Worm (Caenorhabditis elegans) whole organism, L4/young adult: ENCODE measurements around the gene seb-3.

Experiments used
- W03F9.2 ChIP-seq: fragments of 150-350 bp; optimal IDR thresholded peaks from 2 replicates; lab custom pipeline; 2014; ENCODE audit warnings: missing biosample characterization, missing genetic modification characterization
- dao-5 ChIP-seq: sonication (generic microtip); optimal IDR thresholded peaks from 2 replicates; lab custom pipeline; 2016; ENCODE audit warnings: missing genotype, missing genetic modification characterization, moderate library complexity, missing compliant biosample characterization
- him-1 ChIP-seq: sonication (generic microtip); optimal IDR thresholded peaks from 2 replicates; lab custom pipeline; 2016; ENCODE audit warnings: missing genotype, missing genetic modification reagents, missing genetic modification characterization, missing compliant biosample characterization

seb-3 gene

DNA sequence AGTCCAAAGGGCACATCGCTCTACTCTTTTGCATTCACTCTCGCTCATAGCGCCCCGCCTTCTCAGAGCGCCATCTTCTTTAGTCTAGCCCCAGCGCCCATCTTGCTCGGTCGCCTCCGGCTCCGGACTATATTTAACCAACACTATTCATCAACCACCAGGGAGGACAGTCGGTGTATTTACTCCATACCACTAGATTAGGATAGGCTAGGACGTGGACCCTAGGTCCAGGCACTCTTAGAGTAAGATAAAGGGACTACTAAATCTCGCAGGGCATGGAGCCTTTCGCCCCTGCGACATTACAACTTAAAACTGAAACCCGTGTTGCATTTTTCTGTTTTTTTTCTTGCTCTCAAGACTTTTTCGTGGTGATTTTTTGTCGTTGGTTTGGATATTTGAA is 21.4 kb downstream of the seb-3 start:
- no peak for TF ChIP-seq W03F9.2 (tag; lab: Kevin White, UChicago)
- TF ChIP-seq him-1: no peak
- TF ChIP-seq dao-5 (tag; lab: Kevin White, UChicago): no peak

DNA sequence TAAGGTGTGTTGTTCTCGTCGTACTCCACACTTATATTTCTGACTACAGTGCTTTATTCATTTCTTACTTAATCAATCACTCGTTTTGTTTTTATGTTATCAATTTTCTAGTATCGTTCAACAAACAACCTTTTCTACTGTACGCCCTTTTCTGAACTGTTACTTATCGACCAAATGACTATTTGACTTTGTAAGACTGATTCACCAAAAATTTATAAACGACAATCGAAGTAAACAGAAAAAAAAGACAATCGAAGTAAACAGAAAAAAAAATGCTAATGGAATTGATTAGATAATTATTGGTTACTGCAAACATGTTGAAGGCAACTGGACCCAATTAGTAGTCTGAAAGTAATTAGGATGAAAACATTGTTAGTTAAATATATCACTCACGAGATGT is 23.9 kb downstream of the seb-3 start:
- TF ChIP-seq W03F9.2 (tag; lab: Kevin White, UChicago) (no peak), dao-5 (tag; lab: Kevin White, UChicago) (no peak), him-1 (no peak)

DNA sequence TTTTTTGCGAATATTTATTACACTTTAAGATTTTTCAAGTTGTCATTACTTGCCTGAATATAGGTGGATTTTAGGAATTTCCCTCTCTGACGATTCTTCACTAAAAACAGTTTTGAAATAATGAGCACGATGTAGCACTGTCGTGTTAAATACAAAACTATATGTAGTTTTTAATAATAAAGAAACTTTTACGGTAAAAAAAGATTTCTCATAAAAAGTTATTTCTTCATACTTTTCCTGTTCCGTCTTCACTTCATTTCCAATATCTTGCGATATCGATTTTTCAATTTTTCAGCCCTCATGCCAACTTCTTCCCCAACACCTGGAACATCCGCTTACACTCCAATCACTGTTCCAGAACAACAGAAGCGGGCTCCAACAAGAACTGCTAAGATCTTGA is 26.3 kb downstream of the seb-3 start, which contains the start of gene H03G16.6:
H03G16.6 (plus strand) TSS at position 301 of the 400 bp plus-strand sequence.
- no peak for TF ChIP-seq him-1

DNA sequence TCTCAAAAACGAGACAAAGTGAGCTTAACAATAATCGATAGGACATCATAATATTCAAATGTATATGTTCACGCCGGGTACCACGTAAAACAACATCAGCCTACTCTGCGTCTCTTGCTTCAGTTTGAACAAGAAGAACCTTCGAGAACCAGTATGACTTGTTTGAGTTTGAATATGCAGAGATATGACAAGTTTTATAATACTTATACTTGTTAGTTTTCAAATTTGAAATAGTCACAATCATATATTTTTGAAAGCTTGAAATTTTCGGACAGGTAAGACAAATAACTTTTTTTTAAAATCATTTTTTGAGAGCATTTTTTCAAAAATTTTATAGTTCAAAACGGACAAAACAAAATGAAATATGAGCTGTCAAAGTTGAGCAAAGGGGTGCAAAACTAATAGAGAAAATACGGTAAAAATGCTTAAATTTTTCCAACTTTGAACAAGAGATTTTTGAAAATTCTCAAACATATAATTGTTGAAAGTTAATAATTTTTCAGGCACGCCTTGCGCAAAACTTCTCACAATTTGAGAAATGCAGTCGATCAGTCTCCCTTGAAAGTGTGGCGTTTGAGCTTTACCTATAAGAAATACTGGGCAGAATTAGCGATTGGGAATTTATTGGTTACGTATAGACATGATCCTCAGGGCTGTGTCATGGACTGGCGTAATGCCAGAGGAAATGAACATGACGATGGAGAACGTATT is 27.3 kb downstream of the seb-3 start, which contains the start of gene H03G16.1:
H03G16.1 (plus strand) TSS at position 661 of the 711 bp plus-strand sequence.
- no peak for TF ChIP-seq W03F9.2 (tag; lab: Kevin White, UChicago)
- no peak for TF ChIP-seq dao-5 (tag; lab: Kevin White, UChicago)
- TF ChIP-seq him-1: no peak

DNA sequence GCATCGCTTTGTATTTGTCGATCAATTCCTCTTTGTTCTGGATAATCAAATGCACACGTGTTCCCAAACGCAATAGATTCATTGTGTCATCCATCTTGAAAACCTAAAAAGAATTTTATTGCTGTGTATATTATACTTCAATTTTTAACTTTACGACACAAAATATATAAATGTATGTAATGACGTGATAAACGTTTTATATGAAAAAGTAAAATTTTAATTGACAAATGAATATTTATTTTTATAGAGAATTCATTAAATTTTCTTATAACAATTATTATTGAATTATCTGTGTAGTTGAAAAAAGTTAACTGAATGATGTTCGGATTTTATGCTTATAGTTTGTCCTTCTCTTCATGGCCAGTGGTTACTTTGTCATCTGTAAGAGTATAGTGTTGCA is 29.8 kb downstream of the seb-3 start, which contains the start of gene H03G16.7:
H03G16.7 (minus strand) TSS at position 101 of the 400 bp plus-strand sequence.
- TF ChIP-seq W03F9.2 (tag; lab: Kevin White, UChicago) (no peak), dao-5 (tag; lab: Kevin White, UChicago) (no peak)

DNA sequence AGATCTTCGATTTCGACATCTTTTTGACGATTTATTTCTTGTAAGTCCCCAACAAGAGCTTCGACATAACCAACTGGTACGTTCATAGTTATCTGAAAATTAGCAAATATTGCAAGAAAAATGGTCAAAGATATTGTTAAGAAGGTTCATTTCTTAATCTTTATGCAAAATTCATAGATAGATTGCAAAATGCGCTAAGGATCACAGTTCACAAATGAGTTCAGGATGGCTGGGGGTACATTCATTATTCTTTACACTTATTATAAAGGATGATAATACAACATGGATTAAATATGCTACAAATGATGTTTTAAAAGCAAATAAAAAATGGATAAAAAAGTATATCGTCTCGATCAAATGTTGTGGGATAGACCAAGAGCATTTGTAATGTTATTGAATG is 30.6 kb downstream of the seb-3 start, which contains the start of gene H03G16.5:
H03G16.5 (minus strand) TSS at position 101 of the 400 bp plus-strand sequence.
- TF ChIP-seq dao-5 (tag; lab: Kevin White, UChicago) (no peak), him-1 (no peak), W03F9.2 (tag; lab: Kevin White, UChicago) (no peak)

DNA sequence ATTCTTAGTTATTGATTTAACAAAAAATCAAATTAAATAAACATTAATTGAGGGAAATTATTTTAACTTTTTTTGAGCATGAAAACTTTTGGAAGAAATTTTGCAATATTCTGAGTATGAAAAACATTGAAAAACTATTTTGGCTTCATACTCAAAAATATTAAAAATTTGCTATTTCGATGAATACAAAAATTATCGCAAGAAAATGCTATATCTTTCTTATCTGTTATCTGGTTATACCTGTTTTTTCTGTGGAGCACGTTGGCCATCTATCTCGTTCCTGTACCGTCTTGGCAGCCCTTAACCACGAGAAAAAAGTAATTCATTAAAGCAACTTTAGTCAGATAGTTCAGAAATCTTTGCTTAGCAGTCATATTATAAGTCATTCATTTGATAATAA is 31.8 kb downstream of the seb-3 start:
- TF ChIP-seq dao-5 (tag; lab: Kevin White, UChicago) (no peak), him-1 (no peak), W03F9.2 (tag; lab: Kevin White, UChicago) (no peak)

DNA sequence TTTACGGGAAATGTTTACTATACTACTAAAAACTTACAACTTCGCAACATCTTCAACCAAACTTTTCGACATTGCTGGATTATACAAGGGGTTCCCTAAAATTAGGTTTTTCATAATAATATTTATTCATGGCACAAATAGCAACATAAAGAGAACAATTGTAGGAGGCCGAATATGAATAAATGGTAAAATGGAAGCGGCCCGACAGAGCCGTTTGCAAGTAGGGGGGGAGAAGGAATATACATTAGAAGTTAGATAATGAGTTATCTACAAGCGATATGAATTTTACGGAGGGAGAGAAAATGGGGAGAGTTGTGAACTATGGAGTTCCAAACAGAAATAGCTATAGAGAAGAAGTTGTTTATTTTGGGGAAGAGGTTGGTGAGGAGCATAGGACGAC is 34.2 kb downstream of the seb-3 start, which contains the start of gene fbxa-96:
fbxa-96 (minus strand) TSS at position 101 of the 400 bp plus-strand sequence.
- TF ChIP-seq W03F9.2 (tag; lab: Kevin White, UChicago) (no peak), dao-5 (tag; lab: Kevin White, UChicago) (no peak), him-1 (no peak)

DNA sequence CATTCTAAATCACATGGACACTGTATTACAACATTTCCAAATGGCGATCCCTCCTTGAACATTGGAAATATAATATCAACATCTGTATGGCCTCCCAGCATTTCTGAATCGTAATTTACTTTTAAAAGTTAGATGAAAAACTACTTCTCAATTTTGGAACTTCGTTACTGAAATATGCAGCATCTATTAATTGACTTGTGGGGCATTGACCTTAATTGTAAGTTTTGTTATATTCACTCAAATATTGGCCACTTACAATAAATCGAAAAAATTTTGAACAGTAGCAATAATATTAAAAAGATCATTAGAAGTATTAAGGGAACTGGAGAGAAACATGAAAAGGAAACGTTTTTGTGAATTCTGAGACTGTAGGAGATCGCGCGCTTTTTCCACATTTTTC is 43.1 kb downstream of the seb-3 start, which contains the start of gene mam-6:
mam-6 (minus strand) TSS at position 101 of the 400 bp plus-strand sequence.
- TF ChIP-seq him-1 (no peak), W03F9.2 (tag; lab: Kevin White, UChicago) (no peak), dao-5 (tag; lab: Kevin White, UChicago) (no peak)

DNA sequence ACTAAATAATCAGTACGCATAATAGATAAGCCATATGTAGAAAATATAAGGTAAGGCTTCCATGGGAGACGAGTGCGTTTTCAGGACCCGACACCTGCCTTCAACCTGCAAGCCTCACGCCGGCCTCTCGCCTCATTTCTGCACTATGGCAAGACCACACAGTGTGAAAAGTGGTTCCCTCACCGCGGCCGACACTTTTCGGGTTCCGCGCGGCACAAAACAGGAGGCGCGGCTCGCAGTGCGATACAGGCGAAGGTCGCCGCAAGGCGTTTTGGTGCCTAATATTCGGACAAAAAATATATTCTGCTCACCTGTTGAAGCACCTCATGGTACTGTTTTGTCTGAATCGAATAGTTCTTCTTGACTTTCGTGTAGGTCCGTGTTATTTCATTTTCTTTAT is 44.0 kb downstream of the seb-3 start:
- TF ChIP-seq dao-5 (tag; lab: Kevin White, UChicago) (no peak), him-1 (no peak), W03F9.2 (tag; lab: Kevin White, UChicago) (no peak)

DNA sequence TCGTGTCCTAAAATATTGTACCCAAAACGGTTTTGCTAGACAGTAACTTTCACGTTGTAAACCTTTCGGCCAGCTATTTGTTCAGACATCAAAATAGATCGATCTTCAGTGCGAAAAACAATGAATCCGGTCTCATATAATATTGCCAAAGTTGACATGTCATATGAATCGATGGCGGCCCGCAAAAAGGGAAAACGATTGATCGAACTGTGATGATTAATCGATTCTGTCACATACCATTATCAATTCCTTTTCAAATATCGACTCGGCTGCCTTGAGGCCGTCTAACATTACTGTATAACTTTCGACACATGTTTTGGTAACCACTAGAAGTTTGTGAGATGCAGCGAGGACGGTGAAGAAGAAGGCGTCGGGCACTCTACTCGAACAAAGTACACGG is 46.8 kb downstream of the seb-3 start:
- TF ChIP-seq W03F9.2 (tag; lab: Kevin White, UChicago): no peak
- no peak for TF ChIP-seq him-1
- no peak for TF ChIP-seq dao-5 (tag; lab: Kevin White, UChicago)

DNA sequence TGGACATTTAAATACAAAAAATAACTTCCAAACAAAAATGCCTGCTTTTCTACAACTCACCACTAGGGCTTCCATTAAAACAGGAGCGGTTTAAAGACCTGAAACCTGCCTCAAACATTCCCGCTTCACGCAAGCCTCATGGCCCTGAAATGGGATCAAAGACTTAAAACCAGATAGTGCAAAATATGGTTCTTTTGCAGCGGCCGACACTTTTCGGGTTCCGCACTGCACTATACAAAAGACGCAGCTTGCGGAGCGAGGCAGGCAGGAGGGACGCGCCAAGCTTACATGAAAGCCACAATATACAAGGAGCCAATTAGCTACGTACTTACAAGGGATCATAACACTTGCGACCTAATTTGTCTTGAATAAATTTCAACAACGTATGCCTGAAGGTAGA is 47.4 kb downstream of the seb-3 start:
- TF ChIP-seq W03F9.2 (tag; lab: Kevin White, UChicago): no peak
- TF ChIP-seq dao-5 (tag; lab: Kevin White, UChicago): no peak
- TF ChIP-seq him-1: no peak

DNA sequence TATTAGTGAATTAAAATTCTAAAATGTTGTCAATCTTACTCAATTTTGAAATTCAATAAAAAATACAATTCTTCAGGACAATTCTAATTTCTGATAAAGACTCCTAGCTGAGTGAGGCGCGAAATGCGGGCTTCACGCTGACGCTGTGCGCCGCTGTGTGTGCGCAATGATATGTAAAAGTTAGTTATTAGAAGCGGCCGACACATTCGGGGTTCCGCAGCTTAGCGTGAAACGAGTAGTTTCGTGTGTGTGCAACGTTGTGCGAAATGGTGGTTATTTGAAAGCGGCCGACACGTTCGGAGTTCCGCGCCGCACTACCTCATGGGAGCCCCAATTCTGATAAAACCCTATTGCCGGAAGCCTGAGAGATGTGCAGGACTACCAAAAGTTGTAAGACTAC is 49.1 kb downstream of the seb-3 start:
- no peak for TF ChIP-seq dao-5 (tag; lab: Kevin White, UChicago)
- TF ChIP-seq him-1: no peak
- TF ChIP-seq W03F9.2 (tag; lab: Kevin White, UChicago): no peak

DNA sequence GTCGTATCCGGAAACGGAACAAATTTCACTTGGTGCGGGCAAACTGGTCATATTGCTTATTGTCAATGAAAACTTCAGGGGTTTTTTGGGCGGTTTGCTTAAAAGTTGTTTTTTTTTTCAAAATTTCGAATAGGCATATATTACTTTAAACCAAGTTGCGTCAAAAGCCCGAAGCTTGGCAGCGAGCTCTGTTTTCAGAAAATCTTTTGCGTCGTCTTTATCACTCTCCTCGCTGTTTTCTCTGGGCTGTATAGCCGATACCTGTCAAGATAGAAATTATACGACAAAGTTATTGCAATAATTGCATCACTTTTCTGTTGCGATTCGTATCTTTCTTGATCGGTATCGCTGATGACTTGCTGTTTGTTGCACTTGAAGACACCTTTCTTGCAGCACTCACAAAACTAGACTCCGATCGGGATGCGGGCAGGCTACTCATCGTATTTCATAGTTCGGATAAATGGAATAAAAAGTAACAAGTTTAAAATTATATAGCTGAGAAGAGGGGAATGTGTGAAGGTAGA is 50.0 kb downstream of the seb-3 start, which contains the start of the genes H40L08.3 and H40L08.9:
H40L08.3 (minus strand) TSS at position 51 of the 524 bp plus-strand sequence.
H40L08.9 (minus strand) TSS at position 439 of the 524 bp plus-strand sequence.
- TF ChIP-seq dao-5 (tag; lab: Kevin White, UChicago): no peak
- TF ChIP-seq W03F9.2 (tag; lab: Kevin White, UChicago): no peak
- TF ChIP-seq him-1: no peak
